Worm (Caenorhabditis elegans) whole organism, young adult: ENCODE measurements around the gene R03G8.6.

Source experiments
- lin-40 ChIP-seq: sonication (generic microtip); optimal IDR thresholded peaks from 2 replicates; lab custom pipeline; 2016; ENCODE audit warnings: missing genetic modification characterization, mild to moderate bottlenecking, missing compliant biosample characterization, missing genotype, missing genetic modification reagents
- nhr-90 ChIP-seq: sonication (generic microtip); optimal IDR thresholded peaks from 2 replicates; lab custom pipeline; 2016; ENCODE audit warnings: missing genotype, mild to moderate bottlenecking, missing genetic modification characterization, missing compliant biosample characterization
- pha-4 ChIP-seq: fragments of 150-350 bp; sonication (generic microtip); optimal IDR thresholded peaks from 2 replicates; lab custom pipeline; 2014; ENCODE audit warnings: missing biosample characterization, missing genetic modification reagents, missing genetic modification characterization

DNA sequence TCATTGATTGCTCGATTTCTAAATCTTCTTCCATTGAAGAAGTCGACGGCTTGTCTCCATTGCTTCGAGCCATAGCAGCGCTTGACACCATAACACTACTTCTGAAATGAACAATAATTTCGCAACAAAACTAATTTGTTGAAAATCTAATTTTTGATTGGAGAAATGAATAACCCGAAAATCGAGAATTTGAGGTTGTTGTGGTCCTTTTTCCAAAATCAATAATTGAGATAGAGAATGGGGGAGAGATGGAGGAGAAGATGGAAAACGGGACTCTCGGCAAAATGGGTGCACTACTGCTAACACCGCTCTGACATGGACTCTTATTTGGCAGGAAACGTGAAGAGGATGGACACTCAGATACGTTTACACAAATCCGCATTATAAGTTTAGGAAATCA is 21.9 kb upstream of the R03G8.6 start, which contains the start of gene snx-17:
- no peak for TF ChIP-seq pha-4 (tag; lab: Kevin White, UChicago)
- TF ChIP-seq nhr-90 (tag; lab: Kevin White, UChicago) = no peak
- no peak for TF ChIP-seq lin-40 (tag; lab: Kevin White, UChicago)
